Worm (Caenorhabditis elegans) whole organism, late embryonic: Measurements from ENCODE around the gene fkh-5.

Experiments
- C08G9.2 ChIP-seq: sonication (generic microtip); optimal IDR thresholded peaks from 2 replicates; lab custom pipeline; 2016; ENCODE audit warnings: mild to moderate bottlenecking, missing genetic modification characterization, moderate library complexity, missing compliant biosample characterization
- C38D4.7 ChIP-seq: fragments of 200-800 bp; sonication (Bioruptor generic); optimal IDR thresholded peaks from 2 replicates; lab custom pipeline; 2018; ENCODE audit warnings: mild to moderate bottlenecking, missing genetic modification characterization, moderate library complexity, missing compliant biosample characterization
- K02D7.2 ChIP-seq: sonication (generic microtip); optimal IDR thresholded peaks from 2 replicates; lab custom pipeline; 2017; ENCODE audit warnings: mild to moderate bottlenecking, missing genetic modification characterization, missing compliant biosample characterization
- K09A11.1 ChIP-seq: sonication (generic microtip); optimal IDR thresholded peaks from 2 replicates; lab custom pipeline; 2017; ENCODE audit warnings: antibody characterized with exemption, mild to moderate bottlenecking, missing genetic modification characterization, missing compliant biosample characterization; ENCODE audit not compliant: insufficient read depth
- T23F11.4 ChIP-seq: fragments of 200-800 bp; sonication (Bioruptor generic); optimal IDR thresholded peaks from 2 replicates; lab custom pipeline; 2018; ENCODE audit warnings: mild to moderate bottlenecking, missing genetic modification characterization, missing compliant biosample characterization
- ahr-1 ChIP-seq: sonication (generic microtip); optimal IDR thresholded peaks from 2 replicates; lab custom pipeline; 2016; ENCODE audit warnings: missing genetic modification characterization, missing compliant biosample characterization
- ama-1 ChIP-seq: fragments of 150-350 bp; optimal IDR thresholded peaks from 2 replicates; lab custom pipeline; 2014
- ceh-18 ChIP-seq: sonication (generic microtip); optimal IDR thresholded peaks from 2 replicates; lab custom pipeline; 2016; ENCODE audit warnings: missing genetic modification characterization, missing compliant biosample characterization
- ceh-2 ChIP-seq: sonication (generic microtip); optimal IDR thresholded peaks from 2 replicates; lab custom pipeline; 2016; ENCODE audit warnings: missing genotype, missing genetic modification characterization, missing compliant biosample characterization
- ceh-24 ChIP-seq: sonication (generic microtip); optimal IDR thresholded peaks from 2 replicates; lab custom pipeline; 2016; ENCODE audit warnings: mild to moderate bottlenecking, missing genetic modification characterization, missing compliant biosample characterization
- ceh-31 ChIP-seq: sonication (generic microtip); optimal IDR thresholded peaks from 2 replicates; lab custom pipeline; 2016; ENCODE audit warnings: missing genetic modification characterization, missing compliant biosample characterization
- ceh-48 ChIP-seq: sonication (generic microtip); optimal IDR thresholded peaks from 2 replicates; lab custom pipeline; 2016; ENCODE audit warnings: missing genetic modification characterization, inconsistent platforms, missing compliant biosample characterization
- ceh-6 ChIP-seq: fragments of 200-800 bp; sonication (Bioruptor generic); optimal IDR thresholded peaks from 2 replicates; lab custom pipeline; 2018; ENCODE audit warnings: mild to moderate bottlenecking, missing genetic modification characterization, missing compliant biosample characterization
- che-1 ChIP-seq: sonication (generic microtip); optimal IDR thresholded peaks from 2 replicates; lab custom pipeline; 2016; ENCODE audit warnings: mild to moderate bottlenecking, missing genetic modification characterization, missing compliant biosample characterization
- dmd-4 ChIP-seq: sonication (generic microtip); optimal IDR thresholded peaks from 2 replicates; lab custom pipeline; 2016; ENCODE audit warnings: borderline replicate concordance, missing genetic modification characterization, missing compliant biosample characterization
- elt-4 ChIP-seq: sonication (generic microtip); optimal IDR thresholded peaks from 2 replicates; lab custom pipeline; 2016; ENCODE audit warnings: missing genetic modification characterization, missing compliant biosample characterization
- fkh-6 ChIP-seq: sonication (generic microtip); optimal IDR thresholded peaks from 2 replicates; lab custom pipeline; 2016; ENCODE audit warnings: missing genetic modification characterization, missing compliant biosample characterization
- hlh-13 ChIP-seq: fragments of 200-800 bp; sonication (Bioruptor generic); optimal IDR thresholded peaks from 2 replicates; lab custom pipeline; 2018; ENCODE audit warnings: mild to moderate bottlenecking, missing genetic modification characterization, missing compliant biosample characterization
- hlh-15 ChIP-seq: sonication (generic microtip); optimal IDR thresholded peaks from 2 replicates; lab custom pipeline; 2016; ENCODE audit warnings: missing genetic modification characterization, missing compliant biosample characterization
- mec-3 ChIP-seq: sonication (generic microtip); optimal IDR thresholded peaks from 2 replicates; lab custom pipeline; 2016; ENCODE audit warnings: borderline replicate concordance, missing genetic modification characterization, missing compliant biosample characterization
- nfya-1 ChIP-seq: sonication (generic microtip); optimal IDR thresholded peaks from 2 replicates; lab custom pipeline; 2017; ENCODE audit warnings: missing genetic modification characterization, mild to moderate bottlenecking, missing compliant biosample characterization, antibody characterized with exemption, moderate library complexity
- nhr-232 ChIP-seq: sonication (generic microtip); optimal IDR thresholded peaks from 2 replicates; lab custom pipeline; 2016; ENCODE audit warnings: missing genetic modification characterization, missing compliant biosample characterization
- npax-4 ChIP-seq: sonication (generic microtip); optimal IDR thresholded peaks from 2 replicates; lab custom pipeline; 2016; ENCODE audit warnings: missing genetic modification characterization, missing compliant biosample characterization
- odd-2 ChIP-seq: sonication (generic microtip); optimal IDR thresholded peaks from 2 replicates; lab custom pipeline; 2017; ENCODE audit warnings: antibody characterized with exemption, mild to moderate bottlenecking, missing genetic modification characterization, missing compliant biosample characterization
- pag-3 ChIP-seq: sonication (generic microtip); optimal IDR thresholded peaks from 2 replicates; lab custom pipeline; 2016; ENCODE audit warnings: missing compliant biosample characterization, missing genetic modification characterization, borderline replicate concordance
- pha-2 ChIP-seq: sonication (generic microtip); optimal IDR thresholded peaks from 2 replicates; lab custom pipeline; 2017; ENCODE audit warnings: mild to moderate bottlenecking, missing genetic modification characterization, missing compliant biosample characterization
- pha-4 ChIP-seq: fragments of 150-350 bp; optimal IDR thresholded peaks from 2 replicates; lab custom pipeline; 2018; ENCODE audit warnings: missing biosample characterization, missing genetic modification reagents, missing genetic modification characterization
- pros-1 ChIP-seq: fragments of 150-350 bp; optimal IDR thresholded peaks from 2 replicates; lab custom pipeline; 2014; ENCODE audit warnings: missing biosample characterization, missing genetic modification reagents, missing genetic modification characterization
- rnt-1 ChIP-seq: sonication (generic microtip); optimal IDR thresholded peaks from 2 replicates; lab custom pipeline; 2016; ENCODE audit warnings: missing genetic modification characterization, missing compliant biosample characterization
- sdc-2 ChIP-seq: sonication (generic microtip); optimal IDR thresholded peaks from 2 replicates; lab custom pipeline; 2016; ENCODE audit warnings: missing genotype, missing genetic modification characterization, missing compliant biosample characterization
- syd-9 ChIP-seq: sonication (generic microtip); optimal IDR thresholded peaks from 2 replicates; lab custom pipeline; 2016; ENCODE audit warnings: mild to moderate bottlenecking, missing genetic modification characterization, moderate library complexity, missing compliant biosample characterization
- tbx-2 ChIP-seq: sonication (generic microtip); optimal IDR thresholded peaks from 2 replicates; lab custom pipeline; 2016; ENCODE audit warnings: missing genetic modification characterization, missing compliant biosample characterization
- tbx-7 ChIP-seq: sonication (generic microtip); optimal IDR thresholded peaks from 2 replicates; lab custom pipeline; 2016; ENCODE audit warnings: missing genotype, missing genetic modification characterization, missing compliant biosample characterization
- ttx-3 ChIP-seq: sonication (generic microtip); optimal IDR thresholded peaks from 2 replicates; lab custom pipeline; 2016; ENCODE audit warnings: missing genetic modification reagents, missing genetic modification characterization, missing compliant biosample characterization
- unc-42 ChIP-seq: sonication (generic microtip); optimal IDR thresholded peaks from 2 replicates; lab custom pipeline; 2016; ENCODE audit warnings: missing genotype, missing genetic modification characterization, missing compliant biosample characterization
- zip-5 ChIP-seq: sonication (generic microtip); optimal IDR thresholded peaks from 2 replicates; lab custom pipeline; 2016; ENCODE audit warnings: missing genetic modification characterization, missing compliant biosample characterization
- ztf-16 ChIP-seq: sonication (generic microtip); optimal IDR thresholded peaks from 2 replicates; lab custom pipeline; 2017; ENCODE audit warnings: missing genetic modification characterization, missing compliant biosample characterization

fkh-5 gene

ce11 chrIII:4822140-4822539, 22.3 kb upstream of the fkh-5 start, which contains the start of gene F26A1.8:
Gene F26A1.8, minus strand, starts transcription at chrIII:4822240.
- TF ChIP-seq rnt-1 (tag; lab: Kevin White, UChicago): no peak
- no peak for TF ChIP-seq pha-4 (tag; lab: Kevin White, UChicago)
- no peak for TF ChIP-seq ahr-1 (tag; lab: Kevin White, UChicago)
- no peak for TF ChIP-seq ztf-16 (tag; lab: Kevin White, UChicago)
- no peak for TF ChIP-seq nfya-1 (tag; lab: Kevin White, UChicago)
- TF ChIP-seq zip-5 (tag; lab: Kevin White, UChicago): no peak
- TF ChIP-seq npax-4: no peak
- TF ChIP-seq ceh-18: no peak
- TF ChIP-seq nhr-232: no peak
- TF ChIP-seq dmd-4: no peak
- TF ChIP-seq ceh-24: no peak
- no peak for TF ChIP-seq syd-9 (tag; lab: Kevin White, UChicago)
- no peak for TF ChIP-seq tbx-7 (tag; lab: Kevin White, UChicago)
- no peak for TF ChIP-seq C08G9.2 (tag; lab: Kevin White, UChicago)
- no peak for TF ChIP-seq fkh-6 (tag; lab: Kevin White, UChicago)

ce11 chrIII:4826606-4827005, 17.9 kb upstream of the fkh-5 start, which contains the start of gene F26A1.3:
Gene F26A1.3, plus strand, starts transcription at chrIII:4826906.
- TF ChIP-seq mec-3 (tag; lab: Kevin White, UChicago) (no peak), hlh-13 (no peak), K09A11.1 (tag; lab: Kevin White, UChicago) (no peak), nhr-232 (no peak), ceh-6 (GFP tag; lab: Kevin White, UChicago) (no peak), pag-3 (tag; lab: Kevin White, UChicago) (no peak), ceh-31 (no peak), ttx-3 (tag; lab: Kevin White, UChicago) (no peak), sdc-2 (tag; lab: Kevin White, UChicago) (no peak), dmd-4 (no peak), pha-2 (tag; lab: Kevin White, UChicago) (no peak), pros-1 (tag; lab: Kevin White, UChicago) (no peak), che-1 (tag; lab: Kevin White, UChicago) (no peak), T23F11.4 (no peak), hlh-15 (tag; lab: Kevin White, UChicago) (no peak), ceh-2 (tag; lab: Kevin White, UChicago) (no peak), ama-1 (lab: Kevin White, UChicago) (no peak)

- TF ChIP-seq syd-9 (tag; lab: Kevin White, UChicago) (no peak), elt-4 (tag; lab: Kevin White, UChicago) (no peak), unc-42 (tag; lab: Kevin White, UChicago) (no peak), odd-2 (tag; lab: Kevin White, UChicago) (no peak)
- TF ChIP-seq, all 69 proteins: peak for 0
Measured at ce11 chrIII:4829440-4829839, 15.0 kb upstream of the fkh-5 start, which contains the start of gene F26A1.9. Gene F26A1.9, minus strand, starts transcription at chrIII:4829540.

- no peak for TF ChIP-seq C38D4.7
- TF ChIP-seq K02D7.2 (tag; lab: Kevin White, UChicago): no peak
- no peak for TF ChIP-seq tbx-2 (tag; lab: Kevin White, UChicago)
- TF ChIP-seq ceh-48 (tag; lab: Kevin White, UChicago): no peak
- TF ChIP-seq, all 69 proteins: peak for 0
Measured at ce11 chrIII:4830207-4830606, 14.3 kb upstream of the fkh-5 start, which contains the start of gene nspd-9. Gene nspd-9, minus strand, starts transcription at chrIII:4830307.
